Worm (Caenorhabditis elegans) whole organism, L3 larva: ENCODE data around the gene H12I13.1.

Experiments used
- ZK546.5 ChIP-seq: sonication (generic microtip); optimal IDR thresholded peaks from 2 replicates; lab custom pipeline; 2017; ENCODE audit warnings: missing biosample characterization, missing genetic modification characterization
- ama-1 ChIP-seq: fragments of 150-350 bp; optimal IDR thresholded peaks from 2 replicates; lab custom pipeline; 2018
- ceh-16 ChIP-seq: sonication (generic microtip); optimal IDR thresholded peaks from 2 replicates; lab custom pipeline; 2017; ENCODE audit warnings: missing biosample characterization, missing genetic modification characterization
- ceh-82 ChIP-seq: fragments of 150-350 bp; optimal IDR thresholded peaks from 2 replicates; lab custom pipeline; 2014; ENCODE audit warnings: missing biosample characterization, missing genetic modification characterization
- egl-27 ChIP-seq: sonication (generic microtip); optimal IDR thresholded peaks from 4 replicates; lab custom pipeline; 2017; ENCODE audit warnings: missing biosample characterization, missing genetic modification reagents, missing genetic modification characterization
- egl-5 ChIP-seq: fragments of 150-350 bp; optimal IDR thresholded peaks from 2 replicates; lab custom pipeline; 2017; ENCODE audit warnings: missing biosample characterization, missing genetic modification reagents, missing genetic modification characterization, inconsistent platforms
- elt-1 ChIP-seq: fragments of 150-350 bp; optimal IDR thresholded peaks from 2 replicates; lab custom pipeline; 2014; ENCODE audit warnings: missing biosample characterization, missing genetic modification characterization
- elt-2 ChIP-seq: sonication (generic microtip); optimal IDR thresholded peaks from 2 replicates; lab custom pipeline; 2016; ENCODE audit warnings: missing genetic modification reagents, mild to moderate bottlenecking, missing genetic modification characterization, missing compliant biosample characterization
- elt-3 ChIP-seq, 3 experiments: fragments of 150-350 bp in 1 of 3; sonication (generic microtip) in 2 of 3; optimal IDR thresholded peaks; 2 replicates in 2 of 3; 4 replicates in 1 of 3; lab custom pipeline; 2014 to 2017; ENCODE audit warnings: missing biosample characterization in 3 of 3, missing genetic modification characterization in 3 of 3
- eor-1 ChIP-seq, 2 experiments: fragments of 150-350 bp; optimal IDR thresholded peaks; 2 replicates each; lab custom pipeline; 2014 to 2018; ENCODE audit warnings: missing biosample characterization in 2 of 2, missing genetic modification characterization in 2 of 2
- fkh-10 ChIP-seq: sonication (generic microtip); optimal IDR thresholded peaks from 2 replicates; lab custom pipeline; 2017; ENCODE audit warnings: missing biosample characterization, missing genetic modification reagents, missing genetic modification characterization
- fkh-2 ChIP-seq: fragments of 150-350 bp; optimal IDR thresholded peaks from 2 replicates; lab custom pipeline; 2014; ENCODE audit warnings: missing biosample characterization, missing genetic modification reagents, missing genetic modification characterization
- fos-1 ChIP-seq: fragments of 150-350 bp; optimal IDR thresholded peaks from 2 replicates; lab custom pipeline; 2014; ENCODE audit warnings: missing biosample characterization, missing genetic modification characterization
- hmg-11 ChIP-seq: sonication (generic microtip); optimal IDR thresholded peaks from 2 replicates; lab custom pipeline; 2016; ENCODE audit warnings: missing genetic modification characterization, missing compliant biosample characterization
- jun-1 ChIP-seq: fragments of 150-350 bp; optimal IDR thresholded peaks from 2 replicates; lab custom pipeline; 2014; ENCODE audit warnings: missing biosample characterization, missing genetic modification reagents, missing genetic modification characterization
- lin-39 ChIP-seq: fragments of 150-350 bp; optimal IDR thresholded peaks from 2 replicates; lab custom pipeline; 2018; ENCODE audit warnings: missing biosample characterization, missing genetic modification reagents, missing genetic modification characterization
- mdl-1 ChIP-seq: fragments of 150-350 bp; optimal IDR thresholded peaks from 2 replicates; lab custom pipeline; 2014; ENCODE audit warnings: missing biosample characterization, missing genetic modification characterization
- mml-1 ChIP-seq: fragments of 150-350 bp; sonication (generic microtip); optimal IDR thresholded peaks from 3 replicates; lab custom pipeline; 2014; ENCODE audit warnings: missing biosample characterization, missing genetic modification characterization
- nfya-1 ChIP-seq: sonication (generic microtip); optimal IDR thresholded peaks from 2 replicates; lab custom pipeline; 2017; ENCODE audit warnings: missing genetic modification characterization, mild to moderate bottlenecking, missing compliant biosample characterization, antibody characterized with exemption, moderate library complexity; ENCODE audit not compliant: insufficient read depth
- nhr-11 ChIP-seq: fragments of 150-350 bp; optimal IDR thresholded peaks from 2 replicates; lab custom pipeline; 2014; ENCODE audit warnings: missing biosample characterization, missing genetic modification characterization
- nhr-12 ChIP-seq: fragments of 150-350 bp; optimal IDR thresholded peaks from 2 replicates; lab custom pipeline; 2014; ENCODE audit warnings: missing biosample characterization, missing genetic modification characterization
- nhr-28 ChIP-seq: fragments of 150-350 bp; optimal IDR thresholded peaks from 2 replicates; lab custom pipeline; 2014; ENCODE audit warnings: missing biosample characterization, missing genetic modification characterization
- nhr-67 ChIP-seq: fragments of 150-350 bp; optimal IDR thresholded peaks from 2 replicates; lab custom pipeline; 2014; ENCODE audit warnings: missing biosample characterization, missing genetic modification characterization
- nhr-76 ChIP-seq: fragments of 150-350 bp; sonication (generic microtip); optimal IDR thresholded peaks from 5 replicates; lab custom pipeline; 2014; ENCODE audit warnings: missing biosample characterization, missing genetic modification characterization
- nhr-77 ChIP-seq: fragments of 150-350 bp; optimal IDR thresholded peaks from 2 replicates; lab custom pipeline; 2014; ENCODE audit warnings: missing biosample characterization, missing genetic modification characterization
- pqm-1 ChIP-seq: fragments of 150-350 bp; optimal IDR thresholded peaks from 2 replicates; lab custom pipeline; 2017; ENCODE audit warnings: missing biosample characterization, missing genetic modification characterization, inconsistent platforms
- sea-2 ChIP-seq: fragments of 150-350 bp; sonication (generic microtip); optimal IDR thresholded peaks from 4 replicates; lab custom pipeline; 2014; ENCODE audit warnings: missing biosample characterization, missing genetic modification reagents, missing genetic modification characterization
- skn-1 ChIP-seq: fragments of 150-350 bp; optimal IDR thresholded peaks from 2 replicates; lab custom pipeline; 2014; ENCODE audit warnings: missing biosample characterization, missing genetic modification characterization
- snpc-4 ChIP-seq: fragments of 150-350 bp; optimal IDR thresholded peaks from 2 replicates; lab custom pipeline; 2014; ENCODE audit warnings: missing biosample characterization, missing genetic modification characterization
- tbx-2 ChIP-seq: sonication (generic microtip); optimal IDR thresholded peaks from 2 replicates; lab custom pipeline; 2016; ENCODE audit warnings: mild to moderate bottlenecking, missing genetic modification characterization, missing compliant biosample characterization
- unc-39 ChIP-seq: sonication (generic microtip); optimal IDR thresholded peaks from 4 replicates; lab custom pipeline; 2017; ENCODE audit warnings: missing biosample characterization, missing genetic modification characterization
- unc-62 ChIP-seq: fragments of 150-350 bp; sonication (generic microtip); optimal IDR thresholded peaks from 4 replicates; lab custom pipeline; 2014; ENCODE audit warnings: missing biosample characterization, missing genetic modification reagents, missing genetic modification characterization
- zag-1 ChIP-seq: fragments of 150-350 bp; optimal IDR thresholded peaks from 2 replicates; lab custom pipeline; 2014; ENCODE audit warnings: missing biosample characterization, missing genetic modification characterization
- ztf-4 ChIP-seq: fragments of 150-350 bp; optimal IDR thresholded peaks from 2 replicates; lab custom pipeline; 2014; ENCODE audit warnings: missing biosample characterization, missing genetic modification characterization

Gene H12I13.1

DNA sequence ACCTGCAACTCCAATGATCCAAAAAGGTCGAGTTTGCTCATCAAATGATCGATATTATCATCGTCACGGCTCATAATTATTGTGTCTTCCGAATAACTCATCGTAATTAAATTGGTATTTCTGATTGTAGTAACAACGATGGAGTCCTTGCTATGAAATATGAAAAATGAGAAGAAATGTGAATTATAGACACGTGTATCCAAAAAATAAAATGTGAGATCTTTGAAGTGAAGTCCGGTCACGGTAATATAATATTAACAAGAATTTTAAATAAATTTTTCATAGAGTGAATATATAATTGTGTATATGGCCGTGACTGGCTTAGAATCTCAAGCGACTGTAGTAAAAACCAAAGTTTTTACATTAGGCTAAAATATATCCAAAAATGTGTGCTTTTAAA lies at the start of gene H12I13.1:
H12I13.1 (minus strand) TSS at position 101 of the 400 bp plus-strand sequence.
- TF ChIP-seq fkh-2 (tag; lab: Kevin White, UChicago) (no peak), nhr-67 (tag; lab: Kevin White, UChicago) (no peak), lin-39 (tag; lab: Kevin White, UChicago) (no peak), jun-1 (tag; lab: Kevin White, UChicago) (no peak), nfya-1 (tag; lab: Kevin White, UChicago) (no peak), zag-1 (tag; lab: Kevin White, UChicago) (no peak), mdl-1 (tag; lab: Kevin White, UChicago) (no peak), ZK546.5 (tag; lab: Kevin White, UChicago) (no peak), elt-1 (no peak), elt-3 (tag; optimal IDR thresholded peaks at IDR 0.05; lab: Kevin White, UChicago) (no peak), egl-5 (tag; lab: Kevin White, UChicago) (no peak), nhr-12 (tag; lab: Kevin White, UChicago) (no peak), skn-1 (tag; lab: Kevin White, UChicago) (no peak)

DNA sequence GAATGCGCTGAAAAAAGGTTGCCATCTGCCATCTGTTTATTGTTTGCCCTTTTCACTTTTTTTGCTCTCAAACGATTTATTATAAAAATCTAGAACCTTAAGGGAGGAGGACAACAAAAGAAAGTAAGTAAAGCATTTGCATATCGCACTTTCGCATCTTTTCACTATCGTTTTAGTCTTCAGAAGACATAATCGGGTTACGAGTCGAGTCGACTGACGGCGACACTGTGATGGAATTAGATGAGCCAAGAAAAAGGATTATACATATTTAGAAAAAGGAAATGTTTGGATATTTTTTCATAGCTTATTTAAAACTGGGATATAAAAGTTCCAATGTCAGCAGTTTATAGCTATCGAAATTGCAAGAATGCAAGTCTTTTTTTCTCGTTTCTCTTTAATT lies 49.7 kb upstream of the H12I13.1 start:
- TF ChIP-seq tbx-2 (tag; lab: Kevin White, UChicago) (no peak), zag-1 (tag; lab: Kevin White, UChicago) (no peak), fos-1 (tag; lab: Kevin White, UChicago) (no peak), jun-1 (tag; lab: Kevin White, UChicago) (no peak), nfya-1 (tag; lab: Kevin White, UChicago) (no peak), unc-39 (no peak), nhr-11 (tag; lab: Kevin White, UChicago) (no peak), sea-2 (GFP tag; lab: Kevin White, UChicago) (no peak), elt-2 (tag; lab: Kevin White, UChicago) (no peak), hmg-11 (no peak), mml-1 (no peak), fkh-2 (tag; lab: Kevin White, UChicago) (no peak), ceh-16 (no peak), pqm-1 (tag; lab: Kevin White, UChicago) (no peak), ama-1 (lab: Kevin White, UChicago) (no peak), ZK546.5 (tag; lab: Kevin White, UChicago) (no peak), egl-5 (tag; lab: Kevin White, UChicago) (no peak)

ce11 chrII:6115283-6115682 lies 48.3 kb upstream of the H12I13.1 start:
- no peak for TF ChIP-seq egl-27 (tag; lab: Kevin White, UChicago)
- TF ChIP-seq nhr-67 (tag; lab: Kevin White, UChicago), result no peak
- TF ChIP-seq nhr-77 (tag; lab: Kevin White, UChicago), result no peak
- no peak for TF ChIP-seq sea-2 (GFP tag; lab: Kevin White, UChicago)
- no peak for TF ChIP-seq mml-1

DNA sequence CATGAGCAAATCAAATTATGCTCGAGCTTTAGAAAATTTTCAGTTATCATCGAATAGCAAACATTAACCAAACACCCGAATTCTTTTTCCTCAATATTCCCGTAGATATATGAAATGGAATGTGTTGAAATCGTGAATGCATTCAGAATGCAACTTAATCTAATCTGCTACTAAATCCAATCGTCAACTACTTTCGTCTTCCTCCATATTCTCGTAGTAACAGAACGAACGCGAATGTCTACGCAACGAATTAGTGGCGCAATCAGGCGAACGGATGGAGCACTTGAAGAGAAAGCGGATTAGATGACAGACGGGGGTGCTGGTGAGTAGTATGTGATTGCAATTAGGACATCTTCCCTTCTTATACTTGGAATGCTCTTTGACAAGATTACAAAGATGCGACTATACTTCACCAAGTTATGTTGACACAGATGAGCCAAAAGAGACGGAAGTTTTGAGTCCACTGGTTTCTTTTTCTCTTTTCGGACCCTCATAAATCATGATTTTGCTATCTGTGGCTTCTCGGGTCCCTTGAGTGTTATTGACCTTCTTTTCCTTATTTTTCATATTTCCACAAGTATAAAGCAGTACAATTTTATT lies 47.0 kb upstream of the H12I13.1 start:
- TF ChIP-seq nfya-1 (tag; lab: Kevin White, UChicago), result no peak
- TF ChIP-seq sea-2 (GFP tag; lab: Kevin White, UChicago), result no peak
- no peak for TF ChIP-seq eor-1 (tag; optimal IDR thresholded peaks at IDR 0.05; lab: Kevin White, UChicago)
- TF ChIP-seq elt-2 (tag; lab: Kevin White, UChicago), result no peak
- TF ChIP-seq ztf-4, result no peak
- TF ChIP-seq fkh-10 (GFP tag; lab: Kevin White, UChicago), result no peak
- TF ChIP-seq unc-62 (GFP tag; lab: Kevin White, UChicago), result no peak
- no peak for TF ChIP-seq tbx-2 (tag; lab: Kevin White, UChicago)
- TF ChIP-seq elt-3 (tag; optimal IDR thresholded peaks at IDR 0.05; lab: Kevin White, UChicago), result no peak
- no peak for TF ChIP-seq unc-39
- no peak for TF ChIP-seq snpc-4 (tag; lab: Kevin White, UChicago)

DNA sequence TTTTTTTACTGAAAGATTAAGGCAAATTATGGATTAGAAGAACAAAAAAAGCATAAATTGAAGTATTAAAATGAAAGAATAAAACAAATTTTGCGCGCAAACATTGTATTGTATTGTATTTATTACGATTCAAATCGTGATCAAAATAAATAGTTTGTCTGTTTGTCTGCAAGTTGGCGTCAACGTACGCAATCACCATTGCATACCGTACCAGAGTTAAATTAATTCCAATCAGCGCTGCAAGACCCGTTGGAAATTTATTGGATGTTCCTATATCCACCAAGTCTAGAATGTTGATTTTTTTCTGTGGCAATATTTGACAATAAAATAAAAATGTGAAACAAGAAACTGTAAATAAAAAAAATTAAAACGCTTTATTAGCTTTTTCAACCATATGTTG lies 46.2 kb upstream of the H12I13.1 start, which contains the start of gene heri-1:
heri-1 (minus strand) TSS at position 8 of the 400 bp plus-strand sequence.
- TF ChIP-seq tbx-2 (tag; lab: Kevin White, UChicago) (no peak), nhr-28 (tag; lab: Kevin White, UChicago) (no peak), egl-5 (tag; lab: Kevin White, UChicago) (no peak), unc-39 (no peak), nhr-11 (tag; lab: Kevin White, UChicago) (no peak), lin-39 (tag; lab: Kevin White, UChicago) (no peak), nhr-76 (no peak), ceh-82 (no peak)
